Fruit fly (Drosophila melanogaster) whole organism, embryonic: ENCODE data around the gene CG31921.

Source experiments
- ATbp ChIP-seq: fragments of 200-800 bp; sonication (Bioruptor generic); optimal IDR thresholded peaks from 2 replicates; lab custom pipeline; 2017; ENCODE audit warnings: missing biosample characterization, mild to moderate bottlenecking, missing genetic modification characterization, missing genetic modification reagents
- BtbVII ChIP-seq: fragments of 200-800 bp; sonication (Bioruptor generic); optimal IDR thresholded peaks from 3 replicates; lab custom pipeline; 2017; ENCODE audit warnings: missing biosample characterization, mild to moderate bottlenecking, missing genetic modification characterization
- CG1024 ChIP-seq: fragments of 200-800 bp; sonication (Bioruptor generic); IDR thresholded peaks from 2 replicates; pipeline ENCODE4 v1.3.6; 2022; ENCODE audit warnings: missing biosample characterization, missing genetic modification characterization
- CG11398 ChIP-seq: fragments of 200-800 bp; sonication (Bioruptor generic); optimal IDR thresholded peaks from 2 replicates; lab custom pipeline; 2016; ENCODE audit warnings: missing biosample characterization, missing genetic modification characterization
- CG12104 ChIP-seq: fragments of 200-800 bp; sonication (Bioruptor generic); optimal IDR thresholded peaks from 3 replicates; lab custom pipeline; 2016; ENCODE audit warnings: missing biosample characterization, missing genetic modification characterization
- CG12155 ChIP-seq: fragments of 200-800 bp; sonication (Bioruptor generic); optimal IDR thresholded peaks from 3 replicates; lab custom pipeline; 2016; ENCODE audit warnings: missing biosample characterization, missing genetic modification characterization
- CG12219 ChIP-seq: fragments of 200-800 bp; sonication (Bioruptor generic); optimal IDR thresholded peaks from 3 replicates; lab custom pipeline; 2018; ENCODE audit warnings: missing biosample characterization, mild to moderate bottlenecking, missing genetic modification characterization
- CG13296 ChIP-seq: fragments of 200-800 bp; sonication (Bioruptor generic); optimal IDR thresholded peaks from 3 replicates; lab custom pipeline; 2018; ENCODE audit warnings: missing biosample characterization, mild to moderate bottlenecking, missing genetic modification characterization
- CG14050 ChIP-seq: fragments of 200-800 bp; sonication (Bioruptor generic); IDR thresholded peaks from 3 replicates; pipeline ENCODE4 v1.3.6; 2022; ENCODE audit warnings: missing biosample characterization, missing genetic modification characterization
- CG17385 ChIP-seq: fragments of 200-800 bp; sonication (Bioruptor generic); optimal IDR thresholded peaks from 3 replicates; lab custom pipeline; 2018; ENCODE audit warnings: missing biosample characterization, mild to moderate bottlenecking, missing genetic modification characterization
- CG1792 ChIP-seq: fragments of 200-800 bp; sonication (Bioruptor generic); optimal IDR thresholded peaks from 2 replicates; lab custom pipeline; 2016; ENCODE audit warnings: missing biosample characterization, missing genetic modification characterization
- CG2202 ChIP-seq: fragments of 200-800 bp; sonication (Bioruptor generic); optimal IDR thresholded peaks from 2 replicates; lab custom pipeline; 2018; ENCODE audit warnings: missing biosample characterization, mild to moderate bottlenecking, missing genetic modification characterization
- CG2875 ChIP-seq: fragments of 200-800 bp; sonication (Bioruptor generic); optimal IDR thresholded peaks from 2 replicates; lab custom pipeline; 2017; ENCODE audit warnings: missing biosample characterization, mild to moderate bottlenecking, missing genetic modification characterization, missing genetic modification reagents
- CG32532 ChIP-seq: fragments of 200-800 bp; sonication (Bioruptor generic); IDR thresholded peaks from 2 replicates; pipeline ENCODE4 v1.3.6; 2022; ENCODE audit warnings: missing biosample characterization, missing genetic modification characterization
- CG3995 ChIP-seq: fragments of 200-800 bp; sonication (Bioruptor generic); optimal IDR thresholded peaks from 3 replicates; lab custom pipeline; 2016; ENCODE audit warnings: missing biosample characterization, missing genetic modification characterization
- CG6654 ChIP-seq: fragments of 200-800 bp; sonication (Bioruptor generic); optimal IDR thresholded peaks from 2 replicates; lab custom pipeline; 2017; ENCODE audit warnings: missing biosample characterization, mild to moderate bottlenecking, missing genetic modification characterization
- CG8478 ChIP-seq: fragments of >200 bp; optimal IDR thresholded peaks from 2 replicates; lab custom pipeline; 2018
- CG9437 ChIP-seq: fragments of 200-800 bp; sonication (Bioruptor generic); optimal IDR thresholded peaks from 2 replicates; lab custom pipeline; 2018; ENCODE audit warnings: missing biosample characterization, mild to moderate bottlenecking, missing genetic modification characterization
- CG9609 ChIP-seq: fragments of 200-800 bp; sonication (Bioruptor generic); optimal IDR thresholded peaks from 3 replicates; lab custom pipeline; 2016; ENCODE audit warnings: missing biosample characterization, missing genetic modification characterization
- E2f1 ChIP-seq: fragments of 200-800 bp; sonication (Bioruptor generic); IDR thresholded peaks from 2 replicates; pipeline ENCODE4 v1.3.6; 2022; ENCODE audit warnings: missing biosample characterization, missing genetic modification characterization
- E2f2 ChIP-seq: fragments of 200-800 bp; sonication (Bioruptor generic); IDR thresholded peaks from 2 replicates; pipeline ENCODE4 v1.3.6; 2022; ENCODE audit warnings: missing biosample characterization, missing genetic modification characterization
- Gsc ChIP-seq: fragments of 200-800 bp; sonication (Bioruptor generic); IDR thresholded peaks from 2 replicates; pipeline ENCODE4 v1.3.6; 2022; ENCODE audit warnings: missing biosample characterization, missing genetic modification characterization
- MESR4 ChIP-seq: fragments of 200-800 bp; sonication (Bioruptor generic); optimal IDR thresholded peaks from 2 replicates; lab custom pipeline; 2018; ENCODE audit warnings: missing biosample characterization, mild to moderate bottlenecking, missing genetic modification characterization, moderate library complexity
- Nf-YB ChIP-seq: fragments of 200-800 bp; sonication (Bioruptor generic); optimal IDR thresholded peaks from 3 replicates; lab custom pipeline; 2019; ENCODE audit warnings: missing biosample characterization, mild to moderate bottlenecking, missing genetic modification characterization, moderate library complexity
- Side ChIP-seq: fragments of 200-800 bp; sonication (Bioruptor generic); optimal IDR thresholded peaks from 2 replicates; lab custom pipeline; 2016; ENCODE audit warnings: missing biosample characterization, missing genetic modification characterization
- Sox102F ChIP-seq: fragments of 200-800 bp; sonication (Bioruptor generic); optimal IDR thresholded peaks from 2 replicates; lab custom pipeline; 2018; ENCODE audit warnings: missing biosample characterization, mild to moderate bottlenecking, missing genetic modification characterization, moderate library complexity
- Sry-δ ChIP-seq: fragments of 200-800 bp; sonication (Bioruptor generic); optimal IDR thresholded peaks from 2 replicates; lab custom pipeline; 2016; ENCODE audit warnings: missing biosample characterization, missing genetic modification characterization
- Xbp1 ChIP-seq: fragments of 200-800 bp; sonication (Bioruptor generic); optimal IDR thresholded peaks from 3 replicates; lab custom pipeline; 2016; ENCODE audit warnings: missing biosample characterization, mild to moderate bottlenecking, missing genetic modification characterization
- cg ChIP-seq: fragments of 200-800 bp; sonication (Bioruptor generic); optimal IDR thresholded peaks from 3 replicates; lab custom pipeline; 2019; ENCODE audit warnings: missing biosample characterization, mild to moderate bottlenecking, missing genetic modification characterization, moderate library complexity
- ci ChIP-seq: fragments of 200-800 bp; sonication (Bioruptor generic); IDR thresholded peaks from 3 replicates; pipeline ENCODE4 v1.3.6; 2022; ENCODE audit warnings: missing biosample characterization, missing genetic modification characterization
- corto ChIP-seq: fragments of 200-800 bp; sonication (Bioruptor generic); optimal IDR thresholded peaks from 2 replicates; lab custom pipeline; 2016; ENCODE audit warnings: missing biosample characterization, mild to moderate bottlenecking, missing genetic modification characterization, moderate library complexity
- exex ChIP-seq: fragments of 200-800 bp; sonication (Bioruptor generic); optimal IDR thresholded peaks from 4 replicates; lab custom pipeline; 2018; ENCODE audit warnings: missing biosample characterization, mild to moderate bottlenecking, missing genetic modification characterization, moderate library complexity
- eyg ChIP-seq: fragments of 200-800 bp; sonication (Bioruptor generic); optimal IDR thresholded peaks from 3 replicates; lab custom pipeline; 2016; ENCODE audit warnings: missing biosample characterization, missing genetic modification characterization
- gce ChIP-seq: fragments of 200-800 bp; sonication (Bioruptor generic); IDR thresholded peaks from 3 replicates; pipeline ENCODE4 v1.3.6; 2022; ENCODE audit warnings: missing biosample characterization, missing genetic modification characterization
- hkb ChIP-seq, 2 experiments: fragments of 200-800 bp in 1 of 2; fragments of >200 bp in 1 of 2; sonication (Bioruptor generic) in 1 of 2; IDR thresholded peaks in 1 of 2; optimal IDR thresholded peaks in 1 of 2; 2 replicates each; pipeline versions ENCODE4 v1.3.6 to Lab custom; 2017 to 2022; ENCODE audit warnings: missing biosample characterization in 1 of 2, missing genetic modification characterization in 1 of 2
- hth ChIP-seq: fragments of >200 bp; optimal IDR thresholded peaks from 2 replicates; lab custom pipeline; 2017; ENCODE audit warnings: inconsistent platforms
- kay ChIP-seq: fragments of 200-800 bp; sonication (Bioruptor generic); optimal IDR thresholded peaks from 2 replicates; lab custom pipeline; 2016; ENCODE audit warnings: missing biosample characterization, missing genetic modification characterization
- lab ChIP-seq: fragments of 200-800 bp; sonication (Bioruptor generic); optimal IDR thresholded peaks from 3 replicates; lab custom pipeline; 2017; ENCODE audit warnings: missing biosample characterization, missing genetic modification characterization, mild to moderate bottlenecking, moderate library complexity, missing genetic modification reagents
- lmd ChIP-seq: fragments of 200-800 bp; sonication (Bioruptor generic); IDR thresholded peaks from 2 replicates; pipeline ENCODE4 v1.3.6; 2022; ENCODE audit warnings: missing biosample characterization, missing genetic modification characterization
- mld ChIP-seq: fragments of 200-800 bp; sonication (Bioruptor generic); IDR thresholded peaks from 3 replicates; pipeline ENCODE4 v1.3.6; 2022; ENCODE audit warnings: missing biosample characterization, missing genetic modification characterization; ENCODE audit not compliant: partially characterized antibody
- nmo ChIP-seq: fragments of 200-800 bp; sonication (Bioruptor generic); optimal IDR thresholded peaks from 2 replicates; lab custom pipeline; 2018; ENCODE audit warnings: missing biosample characterization, mild to moderate bottlenecking, missing genetic modification characterization, moderate library complexity
- pan ChIP-seq, 4 experiments: fragments of >200 bp in 3 of 4; fragments of 200-800 bp in 1 of 4; sonication (Bioruptor generic) in 1 of 4; optimal IDR thresholded peaks in 3 of 4; IDR thresholded peaks in 1 of 4; 2 replicates each; pipeline versions ENCODE4 v1.3.6 to Lab custom; 2017 to 2022; ENCODE audit warnings: missing biosample characterization in 2 of 4, missing genetic modification characterization in 2 of 4, mixed read lengths in 1 of 4
- sens-2 ChIP-seq: fragments of 200-800 bp; sonication (Bioruptor generic); IDR thresholded peaks from 2 replicates; pipeline ENCODE4 v1.3.6; 2022; ENCODE audit warnings: missing biosample characterization, missing genetic modification characterization
- sisA ChIP-seq: fragments of 200-800 bp; sonication (Bioruptor generic); IDR thresholded peaks from 2 replicates; pipeline ENCODE4 v1.3.6; 2022; ENCODE audit warnings: missing biosample characterization, missing genetic modification characterization
- sr ChIP-seq: fragments of 200-800 bp; sonication (Bioruptor generic); IDR thresholded peaks from 3 replicates; pipeline ENCODE4 v1.3.6; 2022; ENCODE audit warnings: missing biosample characterization, missing genetic modification characterization
- tll ChIP-seq, 2 experiments: fragments of 200-800 bp in 1 of 2; fragments of >200 bp in 1 of 2; sonication (Bioruptor generic) in 1 of 2; optimal IDR thresholded peaks; 2 replicates each; lab custom pipeline; 2017 to 2019; ENCODE audit warnings: missing biosample characterization in 2 of 2, missing genetic modification characterization in 2 of 2, mild to moderate bottlenecking in 1 of 2, moderate library complexity in 1 of 2
- toy ChIP-seq: fragments of 200-800 bp; sonication (Bioruptor generic); IDR thresholded peaks from 2 replicates; pipeline ENCODE4 v1.3.6; 2022; ENCODE audit warnings: missing biosample characterization, missing genetic modification characterization
- zfh1 ChIP-seq: fragments of 200-800 bp; sonication (Bioruptor generic); IDR thresholded peaks from 3 replicates; pipeline ENCODE4 v1.3.6; 2022; ENCODE audit warnings: missing biosample characterization, missing genetic modification characterization

Gene CG31921

dm6 chr2L:297480-298284 is 34.5 kb downstream of the CG31921 start, which contains the start of gene Pi3K21B (continued):
- TF ChIP-seq CG11398 (GFP tag; lab: Kevin White, UChicago) = peak; percentile 76
- TF ChIP-seq lmd (GFP tag; lab: Robert Waterston, UW) = peak; percentile 90
- TF ChIP-seq CG9437 (GFP tag; lab: Kevin White, UChicago) = peak; percentile 100
- TF ChIP-seq ci (GFP tag; lab: Robert Waterston, UW) = peak; percentile 91
- TF ChIP-seq sisA (GFP tag; lab: Robert Waterston, UW) = peak; percentile 91
- peak; percentile 90 for TF ChIP-seq zfh1 (GFP tag; lab: Robert Waterston, UW)
- no peak for TF ChIP-seq mld (GFP tag; lab: Robert Waterston, UW)
- peak; percentile 88 for TF ChIP-seq Side (GFP tag; lab: Kevin White, UChicago)
- peak; percentile 65 for TF ChIP-seq CG6654 (GFP tag; lab: Kevin White, UChicago)
- TF ChIP-seq MESR4 (GFP tag; lab: Kevin White, UChicago) = peak; percentile 97
- TF ChIP-seq sens-2 = peak; percentile 59; the same call in 1 of the 2 replicates
- peak; percentile 92 for TF ChIP-seq CG12155
- peak; percentile 93 for TF ChIP-seq nmo (GFP tag; lab: Kevin White, UChicago)
- TF ChIP-seq corto (GFP tag; lab: Kevin White, UChicago) = peak; percentile 78
- TF ChIP-seq pan (optimal IDR thresholded peaks at IDR 0.05; lab: Kevin White, UChicago) = no peak
- TF ChIP-seq pan (GFP tag; optimal IDR thresholded peaks at IDR 0.05 in 1 of 2, IDR thresholded peaks at IDR 0.05 in 1 of 2) = peak in 1 of 2 experiments; percentile 75
- TF ChIP-seq sr (GFP tag; lab: Robert Waterston, UW) = peak; percentile 52; the same call in 1 of the 3 replicates
- peak; percentile 78 for TF ChIP-seq CG8478 (lab: Kevin White, UChicago)
- TF ChIP-seq eyg (GFP tag; lab: Kevin White, UChicago) = peak; percentile 78
- peak; percentile 84 for TF ChIP-seq CG13296
- TF ChIP-seq hth (lab: Kevin White, UChicago) = no peak
- TF ChIP-seq exex (tag; lab: Kevin White, UChicago) = peak; percentile 46
- no peak for TF ChIP-seq Gsc (GFP tag; lab: Robert Waterston, UW)
- peak; percentile 98 for TF ChIP-seq cg
- TF ChIP-seq tll (GFP tag; optimal IDR thresholded peaks at IDR 0.05; lab: Kevin White, UChicago) = no peak
- peak; percentile 83 for TF ChIP-seq CG17385 (GFP tag; lab: Kevin White, UChicago)
- TF ChIP-seq E2f1 (GFP tag; lab: Robert Waterston, UW) = peak; percentile 75
- TF ChIP-seq CG14050 (GFP tag; lab: Robert Waterston, UW) = peak; percentile 64
- peak; percentile 91 for TF ChIP-seq kay (GFP tag; lab: Kevin White, UChicago)
- 0 out of 2 replicates have a peak, but pooled peaks have one; percentile 43 for TF ChIP-seq toy (GFP tag; lab: Robert Waterston, UW)
- peak; percentile 74 for TF ChIP-seq CG2875 (GFP tag; lab: Kevin White, UChicago)
- peak; percentile 86 for TF ChIP-seq CG32532 (GFP tag; lab: Robert Waterston, UW)
- TF ChIP-seq lab (GFP tag; lab: Kevin White, UChicago) = peak; percentile 92
- peak; percentile 95 for TF ChIP-seq Xbp1 (GFP tag; lab: Kevin White, UChicago)
- peak; percentile 73 for TF ChIP-seq BtbVII (GFP tag; lab: Kevin White, UChicago)
- TF ChIP-seq Sry-δ (GFP tag; lab: Kevin White, UChicago) = peak; percentile 62
- TF ChIP-seq CG12104 (GFP tag; lab: Kevin White, UChicago) = peak; percentile 89
- TF ChIP-seq CG9609 (GFP tag; lab: Kevin White, UChicago) = peak; percentile 92
- peak; percentile 51 for TF ChIP-seq ATbp
- peak; percentile 37 for TF ChIP-seq CG12219 (GFP tag; lab: Kevin White, UChicago)
- TF ChIP-seq E2f2 (GFP tag; lab: Robert Waterston, UW) = peak; percentile 88
- peak; percentile 68 for TF ChIP-seq Nf-YB (GFP tag; lab: Kevin White, UChicago)
- TF ChIP-seq CG2202 (tag; lab: Kevin White, UChicago) = peak; percentile 62
- peak; percentile 40 for TF ChIP-seq hkb (optimal IDR thresholded peaks at IDR 0.05; lab: Kevin White, UChicago)
- TF ChIP-seq hkb (GFP tag; IDR thresholded peaks at IDR 0.05; lab: Robert Waterston, UW) = peak; percentile 82
- peak; percentile 87 for TF ChIP-seq CG3995 (GFP tag; lab: Kevin White, UChicago)
- 0 out of 3 replicates have a peak, but pooled peaks have one; percentile 63 for TF ChIP-seq gce (GFP tag; lab: Robert Waterston, UW)
- no peak; the same call in none of the 2 replicates for TF ChIP-seq CG1024 (GFP tag; lab: Robert Waterston, UW)
- TF ChIP-seq Sox102F = peak; percentile 87
- peak; percentile 90 for TF ChIP-seq CG1792 (GFP tag; lab: Kevin White, UChicago)
